Worm (Caenorhabditis elegans): Measurements from ENCODE around the gene ugt-32.

- no peak for TF ChIP-seq mdl-1 (tag; optimal IDR thresholded peaks at IDR 0.05)
- no peak for TF ChIP-seq egl-27 (tag; optimal IDR thresholded peaks at IDR 0.05)
- TF ChIP-seq ceh-82 (tag; optimal IDR thresholded peaks at IDR 0.05), result no peak
- TF ChIP-seq duxl-1 (tag; optimal IDR thresholded peaks at IDR 0.05; ENCODE audit: poor library complexity), result no peak
- no peak for TF ChIP-seq pha-4 (GFP tag; IDR thresholded peaks at IDR 0.05)
- TF ChIP-seq pha-4 (tag; optimal IDR thresholded peaks at IDR 0.05), result no peak
- TF ChIP-seq aly-2 (tag; optimal IDR thresholded peaks at IDR 0.05), result no peak
- no peak for TF ChIP-seq dmd-9 (GFP tag; IDR thresholded peaks at IDR 0.05)
- TF ChIP-seq nhr-28 (tag; optimal IDR thresholded peaks at IDR 0.05), result no peak
Measured at ce11 chrV:3800378-3800777, 43.4 kb downstream of the ugt-32 start, which contains the start of gene srt-30.
